Fruit fly (Drosophila melanogaster) whole organism, embryonic: Measurements from ENCODE around the gene CG31807.

Experiments
- Antp ChIP-seq: fragments of 200-800 bp; sonication (Bioruptor generic); optimal IDR thresholded peaks from 3 replicates; lab custom pipeline; 2016; ENCODE audit warnings: missing biosample characterization, missing genetic modification characterization
- Atf3 ChIP-seq: fragments of 200-800 bp; sonication (Bioruptor generic); optimal IDR thresholded peaks from 3 replicates; lab custom pipeline; 2016; ENCODE audit warnings: missing biosample characterization, missing genetic modification characterization
- Bdp1 ChIP-seq: fragments of 200-800 bp; sonication (Bioruptor generic); optimal IDR thresholded peaks from 3 replicates; lab custom pipeline; 2016; ENCODE audit warnings: missing biosample characterization, missing genetic modification characterization
- CG10431 ChIP-seq: fragments of 200-800 bp; sonication (Bioruptor generic); optimal IDR thresholded peaks from 3 replicates; lab custom pipeline; 2018; ENCODE audit warnings: missing biosample characterization, mild to moderate bottlenecking, missing genetic modification characterization
- CG10543 ChIP-seq: fragments of 200-800 bp; sonication (Bioruptor generic); optimal IDR thresholded peaks from 3 replicates; lab custom pipeline; 2017; ENCODE audit warnings: missing biosample characterization, mild to moderate bottlenecking, missing genetic modification characterization, moderate library complexity
- CG11247 ChIP-seq: fragments of 200-800 bp; sonication (Bioruptor generic); IDR thresholded peaks from 2 replicates; pipeline ENCODE4 v1.3.6; 2022; ENCODE audit warnings: missing biosample characterization, missing genetic modification characterization
- CG11695 ChIP-seq: fragments of 200-800 bp; sonication (Bioruptor generic); IDR thresholded peaks from 3 replicates; pipeline ENCODE4 v1.3.6; 2022; ENCODE audit warnings: missing biosample characterization, missing genetic modification characterization
- CG1233 ChIP-seq: fragments of 200-800 bp; sonication (Bioruptor generic); optimal IDR thresholded peaks from 4 replicates; lab custom pipeline; 2018; ENCODE audit warnings: missing biosample characterization, mild to moderate bottlenecking, missing genetic modification characterization
- CG12659 ChIP-seq: fragments of 200-800 bp; sonication (Bioruptor generic); optimal IDR thresholded peaks from 3 replicates; lab custom pipeline; 2017; ENCODE audit warnings: mild to moderate bottlenecking, missing biosample characterization, missing genetic modification reagents, missing genetic modification characterization
- CG12942 ChIP-seq: fragments of 200-800 bp; sonication (Bioruptor generic); optimal IDR thresholded peaks from 3 replicates; lab custom pipeline; 2016; ENCODE audit warnings: missing biosample characterization, missing genetic modification characterization
- CG13287 ChIP-seq: fragments of 200-800 bp; sonication (Bioruptor generic); IDR thresholded peaks from 2 replicates; pipeline ENCODE4 v1.3.6; 2022; ENCODE audit warnings: missing biosample characterization, missing genetic modification characterization; ENCODE audit not compliant: partially characterized antibody
- CG14710 ChIP-seq: fragments of 200-800 bp; sonication (Bioruptor generic); optimal IDR thresholded peaks from 3 replicates; lab custom pipeline; 2019; ENCODE audit warnings: missing biosample characterization, mild to moderate bottlenecking, missing genetic modification characterization, moderate library complexity
- CG18476 ChIP-seq: fragments of 200-800 bp; sonication (Bioruptor generic); optimal IDR thresholded peaks from 2 replicates; lab custom pipeline; 2016; ENCODE audit warnings: missing biosample characterization, mild to moderate bottlenecking, missing genetic modification characterization
- CG2712 ChIP-seq: fragments of 200-800 bp; optimal IDR thresholded peaks from 3 replicates; lab custom pipeline; 2019; ENCODE audit warnings: missing biosample characterization, mild to moderate bottlenecking, missing genetic modification characterization, moderate library complexity
- CG30431 ChIP-seq: fragments of 200-800 bp; sonication (Bioruptor generic); optimal IDR thresholded peaks from 2 replicates; lab custom pipeline; 2017; ENCODE audit warnings: missing biosample characterization, missing genetic modification characterization
- CG34376 ChIP-seq: fragments of 200-800 bp; sonication (Bioruptor generic); optimal IDR thresholded peaks from 2 replicates; lab custom pipeline; 2018; ENCODE audit warnings: missing biosample characterization, mild to moderate bottlenecking, missing genetic modification characterization
- CG5953 ChIP-seq: fragments of 200-800 bp; sonication (Bioruptor generic); IDR thresholded peaks from 2 replicates; pipeline ENCODE4 v1.3.6; 2022; ENCODE audit warnings: missing biosample characterization, missing genetic modification characterization
- CG7786 ChIP-seq: fragments of 200-800 bp; sonication (Bioruptor generic); optimal IDR thresholded peaks from 2 replicates; lab custom pipeline; 2016; ENCODE audit warnings: missing biosample characterization, missing genetic modification characterization
- CG7963 ChIP-seq: fragments of 200-800 bp; sonication (Bioruptor generic); IDR thresholded peaks from 3 replicates; pipeline ENCODE4 v1.3.6; 2022; ENCODE audit warnings: missing biosample characterization, missing genetic modification characterization; ENCODE audit not compliant: partially characterized antibody
- CG9215 ChIP-seq: fragments of 200-800 bp; sonication (Bioruptor generic); IDR thresholded peaks from 2 replicates; pipeline ENCODE4 v1.3.6; 2022; ENCODE audit warnings: missing biosample characterization, missing genetic modification characterization
- CHES-1-like ChIP-seq: fragments of 200-800 bp; sonication (Bioruptor generic); optimal IDR thresholded peaks from 2 replicates; lab custom pipeline; 2016; ENCODE audit warnings: missing biosample characterization, missing genetic modification characterization
- D19B ChIP-seq: fragments of 200-800 bp; sonication (Bioruptor generic); optimal IDR thresholded peaks from 2 replicates; lab custom pipeline; 2017; ENCODE audit warnings: missing biosample characterization, mild to moderate bottlenecking, missing genetic modification characterization
- Dad ChIP-seq: fragments of 200-800 bp; sonication (Bioruptor generic); optimal IDR thresholded peaks from 3 replicates; lab custom pipeline; 2016; ENCODE audit warnings: missing biosample characterization, missing genetic modification characterization
- Dip3 ChIP-seq: fragments of 200-800 bp; sonication (Bioruptor generic); optimal IDR thresholded peaks from 3 replicates; lab custom pipeline; 2016; ENCODE audit warnings: missing biosample characterization, missing genetic modification characterization
- Dref ChIP-seq: fragments of 200-800 bp; sonication (Bioruptor generic); IDR thresholded peaks from 2 replicates; pipeline ENCODE4 v1.3.6; 2022; ENCODE audit warnings: missing biosample characterization, missing genetic modification characterization
- Ets65A ChIP-seq: fragments of 200-800 bp; sonication (Bioruptor generic); peaks from one replicate; lab custom pipeline; 2016; ENCODE audit warnings: missing biosample characterization, missing genetic modification characterization
- Fer3 ChIP-seq: fragments of 200-800 bp; sonication (Bioruptor generic); optimal IDR thresholded peaks from 2 replicates; lab custom pipeline; 2018; ENCODE audit warnings: missing biosample characterization, mild to moderate bottlenecking, missing genetic modification characterization, moderate library complexity
- HmgZ ChIP-seq: fragments of 200-800 bp; sonication (Bioruptor generic); optimal IDR thresholded peaks from 2 replicates; lab custom pipeline; 2018; ENCODE audit warnings: missing biosample characterization, mild to moderate bottlenecking, missing genetic modification characterization
- Kr ChIP-seq: fragments of 200-800 bp; sonication (Bioruptor generic); optimal IDR thresholded peaks from 2 replicates; lab custom pipeline; 2017; ENCODE audit warnings: missing biosample characterization, mild to moderate bottlenecking, missing genetic modification characterization
- Meics ChIP-seq: fragments of 200-800 bp; sonication (Bioruptor generic); optimal IDR thresholded peaks from 2 replicates; lab custom pipeline; 2017; ENCODE audit warnings: missing biosample characterization, mild to moderate bottlenecking, missing genetic modification characterization
- Nf-YA ChIP-seq: fragments of 200-800 bp; sonication (Bioruptor generic); IDR thresholded peaks from 2 replicates; pipeline ENCODE4 v1.3.6; 2022; ENCODE audit warnings: missing biosample characterization, missing genetic modification characterization
- Oli ChIP-seq: fragments of 200-800 bp; sonication (Bioruptor generic); optimal IDR thresholded peaks from 2 replicates; lab custom pipeline; 2018; ENCODE audit warnings: missing biosample characterization, mild to moderate bottlenecking, missing genetic modification characterization, moderate library complexity
- Ravus ChIP-seq: fragments of 200-800 bp; sonication (Bioruptor generic); IDR thresholded peaks from 2 replicates; pipeline ENCODE4 v1.3.6; 2022; ENCODE audit warnings: missing biosample characterization, missing genetic modification characterization
- Sry-β ChIP-seq: fragments of 200-800 bp; sonication (Bioruptor generic); optimal IDR thresholded peaks from 2 replicates; lab custom pipeline; 2018; ENCODE audit warnings: missing biosample characterization, mild to moderate bottlenecking, missing genetic modification characterization, moderate library complexity
- TFAM ChIP-seq: fragments of 200-800 bp; sonication (Bioruptor generic); optimal IDR thresholded peaks from 2 replicates; lab custom pipeline; 2017; ENCODE audit warnings: missing biosample characterization, missing genetic modification characterization, inconsistent platforms
- abd-A ChIP-seq: fragments of 200-800 bp; sonication (Bioruptor generic); optimal IDR thresholded peaks from 3 replicates; lab custom pipeline; 2019; ENCODE audit warnings: missing biosample characterization, mild to moderate bottlenecking, missing genetic modification characterization, moderate library complexity
- bowl ChIP-seq: fragments of 200-800 bp; sonication (Bioruptor generic); IDR thresholded peaks from 2 replicates; pipeline ENCODE4 v1.3.6; 2022; ENCODE audit warnings: missing biosample characterization, missing genetic modification characterization
- caup ChIP-seq: fragments of 200-800 bp; sonication (Bioruptor generic); optimal IDR thresholded peaks from 3 replicates; lab custom pipeline; 2017; ENCODE audit warnings: missing biosample characterization, mild to moderate bottlenecking, missing genetic modification characterization, moderate library complexity; ENCODE audit not compliant: severe bottlenecking
- ems ChIP-seq: fragments of 200-800 bp; sonication (Bioruptor generic); optimal IDR thresholded peaks from 3 replicates; lab custom pipeline; 2016; ENCODE audit warnings: missing biosample characterization, missing genetic modification characterization
- eyg ChIP-seq: fragments of 200-800 bp; sonication (Bioruptor generic); optimal IDR thresholded peaks from 3 replicates; lab custom pipeline; 2016; ENCODE audit warnings: missing biosample characterization, missing genetic modification characterization
- gem ChIP-seq: fragments of 200-800 bp; sonication (Bioruptor generic); optimal IDR thresholded peaks from 2 replicates; lab custom pipeline; 2019; ENCODE audit warnings: missing biosample characterization, mild to moderate bottlenecking, missing genetic modification characterization, moderate library complexity
- jing ChIP-seq: fragments of 200-800 bp; sonication (Bioruptor generic); optimal IDR thresholded peaks from 2 replicates; lab custom pipeline; 2018; ENCODE audit warnings: missing biosample characterization, mild to moderate bottlenecking, missing genetic modification characterization
- nmo ChIP-seq: fragments of 200-800 bp; sonication (Bioruptor generic); optimal IDR thresholded peaks from 2 replicates; lab custom pipeline; 2018; ENCODE audit warnings: missing biosample characterization, mild to moderate bottlenecking, missing genetic modification characterization, moderate library complexity
- pb ChIP-seq: fragments of 200-800 bp; sonication (Bioruptor generic); optimal IDR thresholded peaks from 3 replicates; lab custom pipeline; 2016; ENCODE audit warnings: missing biosample characterization, missing genetic modification characterization
- sens-2 ChIP-seq: fragments of 200-800 bp; sonication (Bioruptor generic); IDR thresholded peaks from 2 replicates; pipeline ENCODE4 v1.3.6; 2022; ENCODE audit warnings: missing biosample characterization, missing genetic modification characterization
- ssp ChIP-seq: fragments of 200-800 bp; sonication (Bioruptor generic); IDR thresholded peaks from 2 replicates; pipeline ENCODE4 v1.3.6; 2022; ENCODE audit warnings: missing biosample characterization, missing genetic modification characterization
- tgo ChIP-seq: fragments of 200-800 bp; sonication (Bioruptor generic); IDR thresholded peaks from 3 replicates; pipeline ENCODE4 v1.3.6; 2022; ENCODE audit warnings: missing biosample characterization, missing genetic modification characterization
- tll ChIP-seq, 2 experiments: fragments of 200-800 bp in 1 of 2; fragments of >200 bp in 1 of 2; sonication (Bioruptor generic) in 1 of 2; optimal IDR thresholded peaks; 2 replicates each; lab custom pipeline; 2017 to 2019; ENCODE audit warnings: missing biosample characterization in 2 of 2, missing genetic modification characterization in 2 of 2, mild to moderate bottlenecking in 1 of 2, moderate library complexity in 1 of 2
- tup ChIP-seq: fragments of 200-800 bp; sonication (Bioruptor generic); optimal IDR thresholded peaks from 2 replicates; lab custom pipeline; 2016; ENCODE audit warnings: missing biosample characterization, mild to moderate bottlenecking, missing genetic modification characterization, moderate library complexity
- usp ChIP-seq: fragments of >200 bp; optimal IDR thresholded peaks from 2 replicates; lab custom pipeline; 2017; ENCODE audit warnings: missing biosample characterization, missing genetic modification characterization
- zfh2 ChIP-seq: fragments of 200-800 bp; sonication (Bioruptor generic); optimal IDR thresholded peaks from 2 replicates; lab custom pipeline; 2016; ENCODE audit warnings: missing biosample characterization, missing genetic modification characterization

The CG31807 gene

DNA sequence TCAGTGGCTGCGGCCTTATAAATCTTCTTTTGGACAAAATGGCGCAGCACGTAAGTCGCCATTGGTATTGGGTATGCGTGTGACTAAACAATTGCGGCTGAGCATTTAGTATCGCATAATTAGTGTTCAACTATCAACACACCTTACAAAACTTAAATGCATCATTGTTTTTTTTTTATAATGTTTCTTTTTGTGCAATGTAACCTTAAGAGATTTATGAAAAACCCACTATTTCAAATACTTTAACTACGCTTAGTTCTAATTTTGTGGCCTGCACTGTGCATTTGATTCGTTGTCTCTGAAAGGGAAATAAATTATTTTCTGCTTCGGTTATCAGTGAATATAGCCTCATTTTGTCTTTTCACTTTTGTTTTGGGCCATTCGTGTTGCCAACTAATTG is 39.8 kb downstream of the CG31807 start (continued):
- TF ChIP-seq CHES-1-like (GFP tag; lab: Kevin White, UChicago), result peak; percentile 42
- peak; percentile 82 for TF ChIP-seq Ets65A (GFP tag; lab: Kevin White, UChicago)
- TF ChIP-seq CG7963 (GFP tag; lab: Robert Waterston, UW), result no peak
- peak; percentile 27; the same call in 1 of the 2 replicates for TF ChIP-seq bowl
- TF ChIP-seq CG30431 (GFP tag; lab: Kevin White, UChicago), result peak; percentile 24
- peak; percentile 83 for TF ChIP-seq gem
- TF ChIP-seq Sry-β (GFP tag; lab: Kevin White, UChicago), result no peak
- no peak for TF ChIP-seq usp (GFP tag; lab: Kevin White, UChicago)
- TF ChIP-seq CG11695 (GFP tag; lab: Robert Waterston, UW), result peak; percentile 67; the same call in 2 of the 3 replicates
- no peak for TF ChIP-seq Dref (GFP tag; lab: Robert Waterston, UW)
- no peak for TF ChIP-seq Nf-YA
- peak; percentile 68 for TF ChIP-seq Fer3 (tag; lab: Kevin White, UChicago)
- TF ChIP-seq Meics (GFP tag; lab: Kevin White, UChicago), result peak; percentile 68
- no peak for TF ChIP-seq tup (GFP tag; lab: Kevin White, UChicago)
- TF ChIP-seq CG13287, result no peak
- TF ChIP-seq abd-A, result no peak
- peak; percentile 37 for TF ChIP-seq CG12942 (GFP tag; lab: Kevin White, UChicago)
- 0 out of 2 replicates have a peak, but pooled peaks have one; percentile 32 for TF ChIP-seq ssp (GFP tag; lab: Robert Waterston, UW)
- TF ChIP-seq caup, result peak; percentile 42
- TF ChIP-seq jing (GFP tag; lab: Kevin White, UChicago), result peak; percentile 22
- TF ChIP-seq nmo (GFP tag; lab: Kevin White, UChicago), result peak; percentile 63
- no peak for TF ChIP-seq tll (GFP tag; optimal IDR thresholded peaks at IDR 0.05; lab: Kevin White, UChicago)
- no peak for TF ChIP-seq TFAM (GFP tag; lab: Kevin White, UChicago)
- peak; percentile 45 for TF ChIP-seq CG1233 (GFP tag; lab: Kevin White, UChicago)
- peak; percentile 43 for TF ChIP-seq CG14710 (tag; lab: Kevin White, UChicago)
- no peak for TF ChIP-seq CG10543 (GFP tag; lab: Kevin White, UChicago)
- TF ChIP-seq pb (GFP tag; lab: Kevin White, UChicago), result no peak
- peak; percentile 52 for TF ChIP-seq HmgZ
- no peak for TF ChIP-seq CG10431
- TF ChIP-seq Bdp1 (GFP tag; lab: Kevin White, UChicago), result peak; percentile 0
- TF ChIP-seq CG2712 (tag; lab: Kevin White, UChicago), result peak; percentile 57
- no peak for TF ChIP-seq CG34376 (GFP tag; lab: Kevin White, UChicago)
- TF ChIP-seq eyg (GFP tag; lab: Kevin White, UChicago), result no peak
- peak; percentile 36 for TF ChIP-seq D19B (GFP tag; lab: Kevin White, UChicago)
- TF ChIP-seq zfh2, result peak; percentile 37
- peak; percentile 34 for TF ChIP-seq Dip3 (GFP tag; lab: Kevin White, UChicago)
- TF ChIP-seq ems, result no peak
- TF ChIP-seq CG11247, result no peak
- peak; percentile 51 for TF ChIP-seq CG9215 (GFP tag; lab: Robert Waterston, UW)
- TF ChIP-seq CG12659 (GFP tag; lab: Kevin White, UChicago), result peak; percentile 54
- TF ChIP-seq Atf3 (GFP tag; lab: Kevin White, UChicago), result peak; percentile 19
- no peak for TF ChIP-seq CG5953 (GFP tag; lab: Robert Waterston, UW)
- TF ChIP-seq Dad, result no peak
- no peak for TF ChIP-seq sens-2 (GFP tag; lab: Robert Waterston, UW)
- peak; percentile 76 for TF ChIP-seq Oli (tag; lab: Kevin White, UChicago)
- no peak for TF ChIP-seq CG18476 (GFP tag; lab: Kevin White, UChicago)
- peak; percentile 47; the same call in 2 of the 3 replicates for TF ChIP-seq tgo (GFP tag; lab: Robert Waterston, UW)
- TF ChIP-seq Antp (GFP tag; lab: Kevin White, UChicago), result peak; percentile 46
- TF ChIP-seq CG7786 (GFP tag; lab: Kevin White, UChicago), result peak; percentile 54
- TF ChIP-seq Ravus (GFP tag; lab: Robert Waterston, UW), result no peak
- no peak for TF ChIP-seq Kr (GFP tag; lab: Kevin White, UChicago)
